Fruit fly (Drosophila melanogaster) whole organism, embryonic: ENCODE data around the gene vsg.

Source experiments
- Aef1 ChIP-seq: fragments of 200-800 bp; sonication (Bioruptor generic); IDR thresholded peaks from 3 replicates; pipeline ENCODE4 v1.3.6; 2022; ENCODE audit warnings: missing biosample characterization, missing genetic modification characterization
- Asciz ChIP-seq: fragments of 200-800 bp; sonication (Bioruptor generic); optimal IDR thresholded peaks from 2 replicates; lab custom pipeline; 2017; ENCODE audit warnings: missing biosample characterization, mild to moderate bottlenecking, missing genetic modification characterization, missing genetic modification reagents
- CG11695 ChIP-seq: fragments of 200-800 bp; sonication (Bioruptor generic); IDR thresholded peaks from 3 replicates; pipeline ENCODE4 v1.3.6; 2022; ENCODE audit warnings: missing biosample characterization, missing genetic modification characterization
- CG13287 ChIP-seq: fragments of 200-800 bp; sonication (Bioruptor generic); IDR thresholded peaks from 2 replicates; pipeline ENCODE4 v1.3.6; 2022; ENCODE audit warnings: missing biosample characterization, missing genetic modification characterization; ENCODE audit not compliant: partially characterized antibody
- CG13624 ChIP-seq: fragments of 200-800 bp; sonication (Bioruptor generic); optimal IDR thresholded peaks from 2 replicates; lab custom pipeline; 2016; ENCODE audit warnings: missing biosample characterization, missing genetic modification characterization
- CG14014 ChIP-seq: fragments of 200-800 bp; sonication (Bioruptor generic); IDR thresholded peaks from 2 replicates; pipeline ENCODE4 v1.3.6; 2022; ENCODE audit warnings: missing biosample characterization, missing genetic modification characterization
- CG14710 ChIP-seq: fragments of 200-800 bp; sonication (Bioruptor generic); optimal IDR thresholded peaks from 3 replicates; lab custom pipeline; 2019; ENCODE audit warnings: missing biosample characterization, mild to moderate bottlenecking, missing genetic modification characterization, moderate library complexity
- CG15073 ChIP-seq: fragments of 200-800 bp; sonication (Bioruptor generic); optimal IDR thresholded peaks from 2 replicates; lab custom pipeline; 2016; ENCODE audit warnings: missing biosample characterization, missing genetic modification characterization
- CG1832 ChIP-seq: fragments of 200-800 bp; sonication (Bioruptor generic); optimal IDR thresholded peaks from 2 replicates; lab custom pipeline; 2017; ENCODE audit warnings: missing biosample characterization, mild to moderate bottlenecking, missing genetic modification characterization, inconsistent platforms
- CG3065 ChIP-seq: fragments of 200-800 bp; sonication (Bioruptor generic); optimal IDR thresholded peaks from 2 replicates; lab custom pipeline; 2016; ENCODE audit warnings: missing biosample characterization, missing genetic modification characterization
- CG3163 ChIP-seq: fragments of 200-800 bp; sonication (Bioruptor generic); optimal IDR thresholded peaks from 3 replicates; lab custom pipeline; 2016; ENCODE audit warnings: missing biosample characterization, missing genetic modification characterization
- CG4707 ChIP-seq: fragments of 200-800 bp; sonication (Bioruptor generic); optimal IDR thresholded peaks from 2 replicates; lab custom pipeline; 2018; ENCODE audit warnings: missing biosample characterization, mild to moderate bottlenecking, missing genetic modification characterization, moderate library complexity
- CG4854 ChIP-seq: fragments of 200-800 bp; sonication (Bioruptor generic); optimal IDR thresholded peaks from 2 replicates; lab custom pipeline; 2016; ENCODE audit warnings: missing biosample characterization, missing genetic modification characterization, inconsistent platforms
- CG6765 ChIP-seq: fragments of 200-800 bp; sonication (Bioruptor generic); optimal IDR thresholded peaks from 3 replicates; lab custom pipeline; 2017; ENCODE audit warnings: missing biosample characterization, mild to moderate bottlenecking, missing genetic modification characterization
- CG7556 ChIP-seq: fragments of 200-800 bp; sonication (Bioruptor generic); optimal IDR thresholded peaks from 2 replicates; lab custom pipeline; 2017; ENCODE audit warnings: missing biosample characterization, mild to moderate bottlenecking, missing genetic modification characterization
- CG9932 ChIP-seq: fragments of 200-800 bp; sonication (Bioruptor generic); IDR thresholded peaks from 2 replicates; pipeline ENCODE4 v1.3.6; 2022; ENCODE audit warnings: missing biosample characterization, missing genetic modification characterization
- CoRest ChIP-seq: fragments of 200-800 bp; sonication (Bioruptor generic); optimal IDR thresholded peaks from 3 replicates; lab custom pipeline; 2018; ENCODE audit warnings: missing biosample characterization, mild to moderate bottlenecking, missing genetic modification characterization, moderate library complexity
- Dbx ChIP-seq: fragments of 200-800 bp; sonication (Bioruptor generic); IDR thresholded peaks from 3 replicates; pipeline ENCODE4 v1.3.6; 2022; ENCODE audit warnings: missing biosample characterization, missing genetic modification characterization
- Dip2 ChIP-seq: fragments of 200-800 bp; sonication (Bioruptor generic); IDR thresholded peaks from 2 replicates; pipeline ENCODE4 v1.3.6; 2022; ENCODE audit warnings: missing biosample characterization, missing genetic modification characterization
- Hr3 ChIP-seq: fragments of 200-800 bp; sonication (Bioruptor generic); optimal IDR thresholded peaks from 3 replicates; lab custom pipeline; 2016; ENCODE audit warnings: missing biosample characterization, missing genetic modification characterization
- Lim3 ChIP-seq: fragments of 200-800 bp; sonication (Bioruptor generic); IDR thresholded peaks from 2 replicates; pipeline ENCODE4 v1.3.6; 2022; ENCODE audit warnings: missing biosample characterization, missing genetic modification characterization
- Lpt ChIP-seq: fragments of >200 bp; optimal IDR thresholded peaks from 2 replicates; lab custom pipeline; 2018; ENCODE audit warnings: missing biosample characterization, missing genetic modification characterization
- Meics ChIP-seq: fragments of 200-800 bp; sonication (Bioruptor generic); optimal IDR thresholded peaks from 2 replicates; lab custom pipeline; 2017; ENCODE audit warnings: missing biosample characterization, mild to moderate bottlenecking, missing genetic modification characterization
- Nf-YB ChIP-seq: fragments of 200-800 bp; sonication (Bioruptor generic); optimal IDR thresholded peaks from 3 replicates; lab custom pipeline; 2019; ENCODE audit warnings: missing biosample characterization, mild to moderate bottlenecking, missing genetic modification characterization, moderate library complexity
- Nf-YC ChIP-seq: fragments of 200-800 bp; optimal IDR thresholded peaks from 3 replicates; lab custom pipeline; 2019; ENCODE audit warnings: missing biosample characterization, mild to moderate bottlenecking, missing genetic modification characterization, moderate library complexity
- NfI ChIP-seq: fragments of 200-800 bp; sonication (Bioruptor generic); optimal IDR thresholded peaks from 3 replicates; lab custom pipeline; 2018; ENCODE audit warnings: missing biosample characterization, mild to moderate bottlenecking, missing genetic modification characterization, moderate library complexity
- PHDP ChIP-seq: fragments of 200-800 bp; sonication (Bioruptor generic); optimal IDR thresholded peaks from 3 replicates; lab custom pipeline; 2018; ENCODE audit warnings: missing biosample characterization, mild to moderate bottlenecking, missing genetic modification characterization, moderate library complexity
- Pdp1 ChIP-seq, 2 experiments: fragments of 200-800 bp; sonication (Bioruptor generic); optimal IDR thresholded peaks; 3 replicates each; lab custom pipeline; 2016; ENCODE audit warnings: missing biosample characterization in 2 of 2, missing genetic modification characterization in 2 of 2, mild to moderate bottlenecking in 1 of 2, moderate library complexity in 1 of 2
- Rx ChIP-seq: fragments of 200-800 bp; sonication (Bioruptor generic); IDR thresholded peaks from 2 replicates; pipeline ENCODE4 v1.3.6; 2022; ENCODE audit warnings: missing biosample characterization, missing genetic modification characterization
- Usf ChIP-seq: fragments of 200-800 bp; sonication (Bioruptor generic); optimal IDR thresholded peaks from 2 replicates; lab custom pipeline; 2017; ENCODE audit warnings: missing genotype, missing biosample characterization, missing genetic modification characterization
- abd-A ChIP-seq: fragments of 200-800 bp; sonication (Bioruptor generic); optimal IDR thresholded peaks from 3 replicates; lab custom pipeline; 2019; ENCODE audit warnings: missing biosample characterization, mild to moderate bottlenecking, missing genetic modification characterization, moderate library complexity
- ato ChIP-seq: fragments of 200-800 bp; sonication (Bioruptor generic); IDR thresholded peaks from 2 replicates; pipeline ENCODE4 v1.3.6; 2022; ENCODE audit warnings: missing biosample characterization, missing genetic modification characterization; ENCODE audit not compliant: partially characterized antibody
- az2 ChIP-seq: fragments of 200-800 bp; sonication (Bioruptor generic); optimal IDR thresholded peaks from 3 replicates; lab custom pipeline; 2016; ENCODE audit warnings: missing biosample characterization, missing genetic modification characterization
- bbx ChIP-seq: fragments of 200-800 bp; sonication (Bioruptor generic); IDR thresholded peaks from 2 replicates; pipeline ENCODE4 v1.3.6; 2022; ENCODE audit warnings: missing biosample characterization, missing genetic modification characterization; ENCODE audit not compliant: partially characterized antibody
- cg ChIP-seq: fragments of 200-800 bp; sonication (Bioruptor generic); optimal IDR thresholded peaks from 3 replicates; lab custom pipeline; 2019; ENCODE audit warnings: missing biosample characterization, mild to moderate bottlenecking, missing genetic modification characterization, moderate library complexity
- dmrt11E ChIP-seq: fragments of 200-800 bp; sonication (Bioruptor generic); optimal IDR thresholded peaks from 3 replicates; lab custom pipeline; 2018; ENCODE audit warnings: missing biosample characterization, mild to moderate bottlenecking, missing genetic modification characterization, moderate library complexity
- fd3F ChIP-seq: fragments of 200-800 bp; sonication (Bioruptor generic); optimal IDR thresholded peaks from 2 replicates; lab custom pipeline; 2018; ENCODE audit warnings: missing biosample characterization, mild to moderate bottlenecking, missing genetic modification characterization, moderate library complexity
- gfzf ChIP-seq: fragments of 200-800 bp; sonication (Bioruptor generic); optimal IDR thresholded peaks from 2 replicates; lab custom pipeline; 2016; ENCODE audit warnings: missing biosample characterization, mild to moderate bottlenecking, missing genetic modification characterization, moderate library complexity
- gsb-n ChIP-seq: fragments of 200-800 bp; sonication (Bioruptor generic); optimal IDR thresholded peaks from 3 replicates; lab custom pipeline; 2018; ENCODE audit warnings: missing biosample characterization, mild to moderate bottlenecking, missing genetic modification characterization
- ind ChIP-seq: fragments of 200-800 bp; sonication (Bioruptor generic); optimal IDR thresholded peaks from 3 replicates; lab custom pipeline; 2016; ENCODE audit warnings: missing biosample characterization, missing genetic modification characterization
- lilli ChIP-seq: fragments of 200-800 bp; sonication (Bioruptor generic); optimal IDR thresholded peaks from 3 replicates; lab custom pipeline; 2016; ENCODE audit warnings: missing biosample characterization, missing genetic modification characterization
- pnt ChIP-seq: fragments of 200-800 bp; sonication (Bioruptor generic); optimal IDR thresholded peaks from 3 replicates; lab custom pipeline; 2016; ENCODE audit warnings: missing biosample characterization, missing genetic modification characterization
- sd ChIP-seq: fragments of 200-800 bp; sonication (Bioruptor generic); optimal IDR thresholded peaks from 3 replicates; lab custom pipeline; 2018; ENCODE audit warnings: missing biosample characterization, mild to moderate bottlenecking, missing genetic modification characterization, moderate library complexity
- sim ChIP-seq: fragments of 200-800 bp; sonication (Bioruptor generic); IDR thresholded peaks from 2 replicates; pipeline ENCODE4 v1.3.6; 2022; ENCODE audit warnings: missing biosample characterization, missing genetic modification characterization
- sima ChIP-seq: fragments of 200-800 bp; sonication (Bioruptor generic); optimal IDR thresholded peaks from 2 replicates; lab custom pipeline; 2016; ENCODE audit warnings: missing biosample characterization, missing genetic modification characterization
- sug ChIP-seq: fragments of 200-800 bp; optimal IDR thresholded peaks from 2 replicates; lab custom pipeline; 2019; ENCODE audit warnings: missing biosample characterization, mild to moderate bottlenecking, missing genetic modification characterization, moderate library complexity
- tio ChIP-seq: fragments of 200-800 bp; sonication (Bioruptor generic); optimal IDR thresholded peaks from 2 replicates; lab custom pipeline; 2017; ENCODE audit warnings: missing biosample characterization, missing genetic modification characterization, inconsistent platforms
- wdn ChIP-seq: fragments of 200-800 bp; sonication (Bioruptor generic); IDR thresholded peaks from 2 replicates; pipeline ENCODE4 v1.3.6; 2022; ENCODE audit warnings: missing biosample characterization, missing genetic modification characterization
- yki ChIP-seq: fragments of >200 bp; optimal IDR thresholded peaks from 3 replicates; lab custom pipeline; 2018
- zf30C ChIP-seq: fragments of 200-800 bp; sonication (Bioruptor generic); optimal IDR thresholded peaks from 3 replicates; lab custom pipeline; 2018; ENCODE audit warnings: missing biosample characterization, mild to moderate bottlenecking, missing genetic modification characterization

The vsg gene

DNA sequence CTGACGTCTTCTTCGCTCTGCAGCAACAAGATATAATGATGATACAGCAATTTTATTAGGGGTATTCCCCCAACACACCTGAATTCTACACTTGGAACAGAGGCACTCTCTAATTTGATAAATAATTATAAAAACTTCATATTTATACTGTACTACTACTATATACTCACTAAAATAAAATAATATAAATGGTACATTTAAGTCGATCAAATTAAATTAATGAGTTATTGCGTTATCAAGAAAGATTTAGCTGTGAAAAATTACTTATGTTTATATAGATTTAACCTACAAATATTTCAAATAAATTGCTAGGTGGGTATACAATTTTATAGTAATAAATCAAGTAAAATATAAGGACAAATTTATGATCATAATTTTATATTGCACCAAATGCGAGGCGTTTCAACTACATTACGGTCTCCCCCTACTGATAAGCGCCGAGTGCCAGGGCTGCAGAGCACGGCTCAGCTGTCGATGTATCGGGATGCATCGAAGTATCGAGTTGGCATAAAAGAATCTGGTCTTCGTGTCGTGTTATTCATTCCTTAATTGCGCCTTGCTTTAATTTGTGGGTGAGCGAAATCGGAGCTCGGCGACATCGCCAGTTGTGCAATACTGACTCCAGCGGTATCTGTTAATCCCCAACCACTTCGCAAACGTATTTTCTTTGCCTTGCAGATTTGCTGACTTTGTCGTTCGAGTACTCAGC, at the start of gene vsg (continued):
- TF ChIP-seq Lpt: no peak
- TF ChIP-seq sd: peak; percentile 16
- peak; percentile 83 for TF ChIP-seq az2 (GFP tag; lab: Kevin White, UChicago)
- peak; percentile 74 for TF ChIP-seq fd3F
- TF ChIP-seq Rx (GFP tag; lab: Robert Waterston, UW): no peak
- peak; percentile 57 to 74 for TF ChIP-seq Pdp1 (GFP tag; optimal IDR thresholded peaks at IDR 0.05; lab: Kevin White, UChicago)
- TF ChIP-seq CG15073 (GFP tag; lab: Kevin White, UChicago): no peak
- peak; percentile 28 for TF ChIP-seq pnt (GFP tag; lab: Kevin White, UChicago)
- TF ChIP-seq CG7556 (GFP tag; lab: Kevin White, UChicago): peak; percentile 79
- TF ChIP-seq Dip2: no peak
- peak; percentile 91 for TF ChIP-seq sug (tag; lab: Kevin White, UChicago)
- TF ChIP-seq CG11695 (GFP tag; lab: Robert Waterston, UW): peak; percentile 67; the same call in 1 of the 3 replicates
- peak; percentile 71 for TF ChIP-seq NfI (GFP tag; lab: Kevin White, UChicago)
- no peak for TF ChIP-seq tio (GFP tag; lab: Kevin White, UChicago)
- TF ChIP-seq cg (GFP tag; lab: Kevin White, UChicago): no peak
- peak; percentile 72 for TF ChIP-seq ind (GFP tag; lab: Kevin White, UChicago)
- TF ChIP-seq gfzf: peak; percentile 69
- TF ChIP-seq CG1832 (GFP tag; lab: Kevin White, UChicago): no peak
- peak; percentile 13 for TF ChIP-seq CG3065
- TF ChIP-seq CG3163: no peak
- peak; percentile 89 for TF ChIP-seq ato
- TF ChIP-seq CG13287: peak; percentile 79
- no peak for TF ChIP-seq sim (GFP tag; lab: Robert Waterston, UW)
- TF ChIP-seq Asciz (GFP tag; lab: Kevin White, UChicago): no peak
- peak; percentile 13 for TF ChIP-seq wdn (GFP tag; lab: Robert Waterston, UW)
- peak; percentile 78 for TF ChIP-seq PHDP (tag; lab: Kevin White, UChicago)
- peak; percentile 94 for TF ChIP-seq CoRest
- peak; percentile 71; the same call in 2 of the 3 replicates for TF ChIP-seq Dbx (GFP tag; lab: Robert Waterston, UW)
- TF ChIP-seq yki (lab: Kevin White, UChicago): no peak
- TF ChIP-seq Meics (GFP tag; lab: Kevin White, UChicago): peak; percentile 85
- TF ChIP-seq sima (GFP tag; lab: Kevin White, UChicago): no peak
- TF ChIP-seq CG6765 (GFP tag; lab: Kevin White, UChicago): peak; percentile 64
- peak; percentile 13 for TF ChIP-seq zf30C
- peak; percentile 66; the same call in 1 of the 2 replicates for TF ChIP-seq CG14014 (GFP tag; lab: Robert Waterston, UW)
- no peak for TF ChIP-seq Lim3
- peak; percentile 78 for TF ChIP-seq CG13624 (GFP tag; lab: Kevin White, UChicago)
- no peak for TF ChIP-seq abd-A (tag; lab: Kevin White, UChicago)
- TF ChIP-seq Aef1 (GFP tag; lab: Robert Waterston, UW): peak; percentile 55; the same call in 2 of the 3 replicates
- TF ChIP-seq dmrt11E (tag; lab: Kevin White, UChicago): peak; percentile 83
- TF ChIP-seq CG14710 (tag; lab: Kevin White, UChicago): peak; percentile 94
- TF ChIP-seq gsb-n (tag; lab: Kevin White, UChicago): peak; percentile 68
- TF ChIP-seq Hr3 (GFP tag; lab: Kevin White, UChicago): peak; percentile 90
- peak; percentile 73 for TF ChIP-seq lilli (GFP tag; lab: Kevin White, UChicago)
- TF ChIP-seq CG4707 (GFP tag; lab: Kevin White, UChicago): no peak
- TF ChIP-seq CG4854 (GFP tag; lab: Kevin White, UChicago): peak; percentile 6
- peak; percentile 72 for TF ChIP-seq Nf-YB (GFP tag; lab: Kevin White, UChicago)
- TF ChIP-seq bbx (GFP tag; lab: Robert Waterston, UW): peak; percentile 96
- TF ChIP-seq Usf: peak; percentile 69
- peak; percentile 85 for TF ChIP-seq Nf-YC (tag; lab: Kevin White, UChicago)
- peak; percentile 84 for TF ChIP-seq CG9932 (GFP tag; lab: Robert Waterston, UW)
